Worm (Caenorhabditis elegans) whole organism, L1 larva: Measurements from ENCODE around the gene him-14.
A peak's percentile ranks its signal among the peaks of the same experiment; 100 is the strongest.

Experiments
- C04F5.9 ChIP-seq: sonication (generic microtip); optimal IDR thresholded peaks from 2 replicates; lab custom pipeline; 2016; ENCODE audit warnings: missing genetic modification characterization, missing compliant biosample characterization
- C34B4.2 ChIP-seq: sonication (generic microtip); optimal IDR thresholded peaks from 2 replicates; lab custom pipeline; 2017; ENCODE audit warnings: mild to moderate bottlenecking, missing genetic modification characterization, missing compliant biosample characterization
- F16B12.6 ChIP-seq: fragments of 150-350 bp; optimal IDR thresholded peaks from 2 replicates; lab custom pipeline; 2014; ENCODE audit warnings: missing biosample characterization, missing genetic modification characterization
- Y116A8C.19 ChIP-seq: sonication (generic microtip); optimal IDR thresholded peaks from 2 replicates; lab custom pipeline; 2016; ENCODE audit warnings: missing compliant biosample characterization, missing genetic modification characterization, borderline replicate concordance
- aha-1 ChIP-seq: fragments of 150-350 bp; optimal IDR thresholded peaks from 2 replicates; lab custom pipeline; 2014; ENCODE audit warnings: missing biosample characterization, missing genetic modification characterization
- alr-1 ChIP-seq: fragments of 200-800 bp; sonication (Bioruptor generic); optimal IDR thresholded peaks from 2 replicates; lab custom pipeline; 2018; ENCODE audit warnings: borderline replicate concordance, mild to moderate bottlenecking, missing genetic modification characterization, missing compliant biosample characterization
- aly-2 ChIP-seq: fragments of 150-350 bp; optimal IDR thresholded peaks from 2 replicates; lab custom pipeline; 2014; ENCODE audit warnings: missing biosample characterization, missing genetic modification characterization
- blmp-1 ChIP-seq: fragments of 150-350 bp; optimal IDR thresholded peaks from 2 replicates; lab custom pipeline; 2014; ENCODE audit warnings: missing biosample characterization, missing genetic modification characterization
- ceh-8 ChIP-seq: fragments of 200-800 bp; sonication (Bioruptor generic); optimal IDR thresholded peaks from 2 replicates; lab custom pipeline; 2018; ENCODE audit warnings: mild to moderate bottlenecking, missing genetic modification characterization, moderate library complexity, missing compliant biosample characterization
- ceh-88 ChIP-seq: fragments of 200-800 bp; sonication (Bioruptor generic); IDR thresholded peaks from 2 replicates; pipeline ENCODE4 v1.3.6; 2022; ENCODE audit warnings: missing genetic modification characterization, missing compliant biosample characterization
- ceh-90 ChIP-seq: sonication (generic microtip); optimal IDR thresholded peaks from 2 replicates; lab custom pipeline; 2016; ENCODE audit warnings: missing genetic modification characterization, missing compliant biosample characterization
- dpl-1 ChIP-seq, 3 experiments: fragments of 150-350 bp in 2 of 3; sonication (generic microtip) in 1 of 3; optimal IDR thresholded peaks; 2 replicates each; lab custom pipeline; 2014 to 2017; ENCODE audit warnings: missing biosample characterization in 3 of 3, missing genetic modification characterization in 3 of 3, missing genetic modification reagents in 3 of 3
- efl-1 ChIP-seq, 4 experiments: fragments of 150-350 bp; optimal IDR thresholded peaks in 3 of 4; peaks in 1 of 4; 1 replicate in 1 of 4; 2 replicates in 3 of 4; lab custom pipeline; 2014; ENCODE audit warnings: missing biosample characterization in 2 of 4, missing genetic modification characterization in 2 of 4, missing genetic modification reagents in 2 of 4
- efl-3 ChIP-seq: fragments of 200-800 bp; sonication (Bioruptor generic); optimal IDR thresholded peaks from 2 replicates; lab custom pipeline; 2018; ENCODE audit warnings: mild to moderate bottlenecking, missing genetic modification characterization, missing compliant biosample characterization
- elt-2 ChIP-seq: sonication (generic microtip); optimal IDR thresholded peaks from 2 replicates; lab custom pipeline; 2016; ENCODE audit warnings: missing genetic modification characterization, mild to moderate bottlenecking, inconsistent platforms, missing compliant biosample characterization, missing genetic modification reagents
- elt-3 ChIP-seq, 6 experiments: fragments of 150-350 bp in 1 of 6; sonication (generic microtip); optimal IDR thresholded peaks; 2 replicates each; lab custom pipeline; 2017 to 2018; ENCODE audit warnings: missing biosample characterization in 6 of 6, missing genetic modification characterization in 6 of 6, inconsistent platforms in 1 of 6
- ets-5 ChIP-seq: fragments of 200-800 bp; sonication (Bioruptor generic); IDR thresholded peaks from 2 replicates; pipeline ENCODE4 v1.3.6; 2022; ENCODE audit warnings: missing genetic modification characterization, missing compliant biosample characterization
- hlh-4 ChIP-seq: sonication (generic microtip); optimal IDR thresholded peaks from 2 replicates; lab custom pipeline; 2016; ENCODE audit warnings: mild to moderate bottlenecking, missing genetic modification characterization, missing compliant biosample characterization
- irx-1 ChIP-seq: sonication (generic microtip); optimal IDR thresholded peaks from 2 replicates; lab custom pipeline; 2016; ENCODE audit warnings: missing genetic modification characterization, missing compliant biosample characterization
- lin-15B ChIP-seq: fragments of 150-350 bp; sonication (generic microtip); optimal IDR thresholded peaks from 3 replicates; lab custom pipeline; 2014; ENCODE audit warnings: missing biosample characterization, missing genetic modification characterization
- lin-35 ChIP-seq, 2 experiments: fragments of 150-350 bp; optimal IDR thresholded peaks; 2 replicates each; lab custom pipeline; 2014; ENCODE audit warnings: missing biosample characterization in 2 of 2, missing genetic modification characterization in 2 of 2, missing genetic modification reagents in 2 of 2
- lir-3 ChIP-seq: sonication (generic microtip); optimal IDR thresholded peaks from 2 replicates; lab custom pipeline; 2016; ENCODE audit warnings: mild to moderate bottlenecking, missing genetic modification characterization, moderate library complexity, missing compliant biosample characterization; ENCODE audit not compliant: poor library complexity
- lsy-2 ChIP-seq, 2 experiments: fragments of 150-350 bp; optimal IDR thresholded peaks; 2 replicates each; lab custom pipeline; 2014; ENCODE audit warnings: missing biosample characterization in 2 of 2, missing genetic modification characterization in 2 of 2
- mab-9 ChIP-seq: fragments of 200-800 bp; sonication (Bioruptor generic); IDR thresholded peaks from 2 replicates; pipeline ENCODE4 v1.3.6; 2022; ENCODE audit warnings: missing genetic modification reagents, missing genetic modification characterization, missing compliant biosample characterization
- mep-1 ChIP-seq: fragments of 150-350 bp; optimal IDR thresholded peaks from 2 replicates; lab custom pipeline; 2014; ENCODE audit warnings: missing biosample characterization, missing genetic modification characterization
- nhr-11 ChIP-seq: fragments of 150-350 bp; optimal IDR thresholded peaks from 2 replicates; lab custom pipeline; 2014; ENCODE audit warnings: missing biosample characterization, missing genetic modification characterization
- nhr-12 ChIP-seq: sonication (generic microtip); optimal IDR thresholded peaks from 2 replicates; lab custom pipeline; 2017; ENCODE audit warnings: missing biosample characterization, missing genetic modification characterization
- nhr-20 ChIP-seq: sonication (generic microtip); optimal IDR thresholded peaks from 2 replicates; lab custom pipeline; 2016; ENCODE audit warnings: mild to moderate bottlenecking, missing genetic modification characterization, missing compliant biosample characterization
- nhr-28 ChIP-seq: fragments of 150-350 bp; optimal IDR thresholded peaks from 2 replicates; lab custom pipeline; 2014; ENCODE audit warnings: missing biosample characterization, missing genetic modification characterization
- nhr-71 ChIP-seq: sonication (generic microtip); optimal IDR thresholded peaks from 2 replicates; lab custom pipeline; 2016; ENCODE audit warnings: mild to moderate bottlenecking, missing genetic modification characterization, moderate library complexity, missing compliant biosample characterization
- pag-3 ChIP-seq: sonication (generic microtip); optimal IDR thresholded peaks from 2 replicates; lab custom pipeline; 2017; ENCODE audit warnings: missing genetic modification characterization, mild to moderate bottlenecking, missing compliant biosample characterization, antibody characterized with exemption, borderline replicate concordance; ENCODE audit not compliant: insufficient read depth
- pax-3 ChIP-seq: fragments of 200-800 bp; sonication (Bioruptor generic); optimal IDR thresholded peaks from 2 replicates; lab custom pipeline; 2018; ENCODE audit warnings: mild to moderate bottlenecking, missing genetic modification characterization, moderate library complexity, missing compliant biosample characterization
- rnt-1 ChIP-seq: sonication (generic microtip); optimal IDR thresholded peaks from 2 replicates; lab custom pipeline; 2016; ENCODE audit warnings: mild to moderate bottlenecking, missing genetic modification characterization, moderate library complexity, missing compliant biosample characterization
- skn-1 ChIP-seq: fragments of 150-350 bp; optimal IDR thresholded peaks from 2 replicates; lab custom pipeline; 2014; ENCODE audit warnings: missing biosample characterization, missing genetic modification characterization
- snpc-4 ChIP-seq: fragments of 150-350 bp; optimal IDR thresholded peaks from 2 replicates; lab custom pipeline; 2014; ENCODE audit warnings: missing biosample characterization, missing genetic modification characterization
- sox-4 ChIP-seq: sonication (generic microtip); optimal IDR thresholded peaks from 2 replicates; lab custom pipeline; 2016; ENCODE audit warnings: missing genetic modification characterization, missing compliant biosample characterization
- unc-130 ChIP-seq: fragments of 150-350 bp; optimal IDR thresholded peaks from 2 replicates; lab custom pipeline; 2017; ENCODE audit warnings: missing biosample characterization, missing genetic modification characterization, inconsistent platforms
- unc-30 ChIP-seq: sonication (generic microtip); optimal IDR thresholded peaks from 2 replicates; lab custom pipeline; 2017; ENCODE audit warnings: missing biosample characterization, missing genetic modification characterization
- vab-15 ChIP-seq: sonication (generic microtip); optimal IDR thresholded peaks from 2 replicates; lab custom pipeline; 2017; ENCODE audit warnings: missing genotype, mild to moderate bottlenecking, missing genetic modification characterization, missing compliant biosample characterization
- xbp-1 ChIP-seq: sonication (generic microtip); optimal IDR thresholded peaks from 2 replicates; lab custom pipeline; 2016; ENCODE audit warnings: missing genetic modification characterization, missing compliant biosample characterization
- zag-1 ChIP-seq: fragments of 150-350 bp; optimal IDR thresholded peaks from 2 replicates; lab custom pipeline; 2014; ENCODE audit warnings: missing biosample characterization, missing genetic modification characterization
- ztf-4 ChIP-seq: fragments of 150-350 bp; optimal IDR thresholded peaks from 2 replicates; lab custom pipeline; 2014; ENCODE audit warnings: missing biosample characterization, missing genetic modification characterization

The him-14 gene

ce11 chrII:7037659-7038342 is 32.0 kb downstream of the him-14 start, which contains the start of gene cin-4:
TSS of gene cin-4 (plus strand) at chrII:7038292.
- TF ChIP-seq nhr-11 (tag; lab: Kevin White, UChicago) (no peak), unc-130 (no peak), ceh-90 (no peak), ztf-4 (tag; lab: Kevin White, UChicago) (no peak), nhr-71 (no peak), sox-4 (tag; lab: Kevin White, UChicago) (no peak), pag-3 (tag; lab: Kevin White, UChicago) (no peak), lir-3 (no peak), nhr-28 (no peak), elt-3 (tag; optimal IDR thresholded peaks at IDR 0.05; lab: Kevin White, UChicago) (no peak), Y116A8C.19 (no peak), xbp-1 (tag; lab: Kevin White, UChicago) (no peak), efl-1 (optimal IDR thresholded peaks at IDR 0.05; lab: Kevin White, UChicago) (no peak), efl-1 (GFP tag; optimal IDR thresholded peaks at IDR 0.05 in 1 of 2; lab: Kevin White, UChicago) (no peak)

ce11 chrII:7031137-7031697 is 38.5 kb downstream of the him-14 start:
- TF ChIP-seq nhr-20 (peak; percentile 17), aly-2 (tag; lab: Kevin White, UChicago) (no peak), lsy-2 (tag; optimal IDR thresholded peaks at IDR 0.05; lab: Kevin White, UChicago) (peak in 1 of 2 experiments; percentile 6), blmp-1 (tag; lab: Kevin White, UChicago) (peak; percentile 33), ceh-90 (no peak), elt-2 (tag; lab: Kevin White, UChicago) (peak; percentile 61), efl-1 (optimal IDR thresholded peaks at IDR 0.05; lab: Kevin White, UChicago) (no peak), efl-1 (GFP tag; optimal IDR thresholded peaks at IDR 0.05 in 1 of 2; lab: Kevin White, UChicago) (peak in 1 of 2 experiments; percentile 22), lin-35 (GFP tag; optimal IDR thresholded peaks at IDR 0.05; lab: Kevin White, UChicago) (peak in 1 of 2 experiments; percentile 36)

ce11 chrII:7029524-7029923 is 40.2 kb downstream of the him-14 start:
- TF ChIP-seq skn-1: no peak
- TF ChIP-seq efl-1 (optimal IDR thresholded peaks at IDR 0.05; lab: Kevin White, UChicago): no peak
- TF ChIP-seq efl-1 (GFP tag; optimal IDR thresholded peaks at IDR 0.05 in 1 of 2; lab: Kevin White, UChicago): peak in 1 of 2 experiments; percentile 79
- TF ChIP-seq nhr-71: no peak

ce11 chrII:7024897-7025852 is 44.6 kb downstream of the him-14 start, which contains the start of gene znf-598:
TSS of gene znf-598 (plus strand) at chrII:7025802.
- TF ChIP-seq zag-1: no peak
- TF ChIP-seq unc-30 (tag; lab: Kevin White, UChicago): no peak
- peak; percentile 6 to 48 (median 12) for TF ChIP-seq dpl-1 (GFP tag; optimal IDR thresholded peaks at IDR 0.05; lab: Kevin White, UChicago)
- TF ChIP-seq F16B12.6: peak; percentile 17
- no peak for TF ChIP-seq irx-1
- no peak for TF ChIP-seq C34B4.2 (tag; lab: Kevin White, UChicago)
- no peak for TF ChIP-seq nhr-12 (tag; lab: Kevin White, UChicago)
- TF ChIP-seq ets-5 (GFP tag; lab: Robert Waterston, UW): no peak
- no peak for TF ChIP-seq alr-1 (tag; lab: Kevin White, UChicago)
- no peak for TF ChIP-seq nhr-11 (tag; lab: Kevin White, UChicago)
- peak; percentile 60 for TF ChIP-seq lin-15B (tag; lab: Kevin White, UChicago)
- TF ChIP-seq vab-15 (tag; lab: Kevin White, UChicago): no peak
- no peak for TF ChIP-seq unc-130
- TF ChIP-seq hlh-4 (tag; lab: Kevin White, UChicago): no peak
- TF ChIP-seq efl-3 (GFP tag; lab: Kevin White, UChicago): no peak
- TF ChIP-seq rnt-1 (tag; lab: Kevin White, UChicago): no peak
- no peak for TF ChIP-seq aha-1 (tag; lab: Kevin White, UChicago)
- TF ChIP-seq ceh-88: no peak
- no peak for TF ChIP-seq snpc-4 (tag; lab: Kevin White, UChicago)
- TF ChIP-seq aly-2 (tag; lab: Kevin White, UChicago): no peak
- TF ChIP-seq C04F5.9 (tag; lab: Kevin White, UChicago): no peak
- no peak for TF ChIP-seq nhr-28
- TF ChIP-seq ceh-8: no peak
- no peak for TF ChIP-seq pax-3 (tag; lab: Kevin White, UChicago)
- TF ChIP-seq mab-9 (GFP tag; lab: Robert Waterston, UW): no peak
- TF ChIP-seq mep-1 (tag; lab: Kevin White, UChicago): peak; percentile 44
